Worm (Caenorhabditis elegans) whole organism, L2 larva: ENCODE results near the gene ets-4.

Experiments used
- C34F6.9 ChIP-seq: fragments of 150-350 bp; optimal IDR thresholded peaks from 2 replicates; lab custom pipeline; 2014; ENCODE audit warnings: missing biosample characterization, missing genetic modification characterization
- F13H6.1 ChIP-seq: sonication (generic microtip); optimal IDR thresholded peaks from 2 replicates; lab custom pipeline; 2016; ENCODE audit warnings: missing genetic modification characterization, missing compliant biosample characterization
- R02D3.7 ChIP-seq: fragments of 150-350 bp; optimal IDR thresholded peaks from 2 replicates; lab custom pipeline; 2014; ENCODE audit warnings: missing biosample characterization, missing genetic modification characterization
- Y55F3AM.14 ChIP-seq: fragments of 200-800 bp; sonication (Bioruptor generic); optimal IDR thresholded peaks from 2 replicates; lab custom pipeline; 2018; ENCODE audit warnings: mild to moderate bottlenecking, missing genetic modification characterization, missing compliant biosample characterization
- ZK546.5 ChIP-seq: sonication (generic microtip); optimal IDR thresholded peaks from 2 replicates; lab custom pipeline; 2017; ENCODE audit warnings: missing biosample characterization, missing genetic modification characterization
- alr-1 ChIP-seq: fragments of 150-350 bp; optimal IDR thresholded peaks from 2 replicates; lab custom pipeline; 2014; ENCODE audit warnings: missing biosample characterization, missing genetic modification characterization
- aly-2 ChIP-seq: fragments of 150-350 bp; optimal IDR thresholded peaks from 2 replicates; lab custom pipeline; 2014; ENCODE audit warnings: missing biosample characterization, missing genetic modification characterization
- ama-1 ChIP-seq: fragments of 150-350 bp; optimal IDR thresholded peaks from 2 replicates; lab custom pipeline; 2018; ENCODE audit warnings: inconsistent platforms
- blmp-1 ChIP-seq: sonication (generic microtip); optimal IDR thresholded peaks from 2 replicates; lab custom pipeline; 2017; ENCODE audit warnings: missing genetic modification characterization, mild to moderate bottlenecking, missing compliant biosample characterization, antibody characterized with exemption, moderate library complexity; ENCODE audit not compliant: insufficient read depth
- ceh-16 ChIP-seq: fragments of 150-350 bp; optimal IDR thresholded peaks from 2 replicates; lab custom pipeline; 2014; ENCODE audit warnings: missing biosample characterization, missing genetic modification characterization
- ceh-82 ChIP-seq: fragments of 150-350 bp; optimal IDR thresholded peaks from 2 replicates; lab custom pipeline; 2014; ENCODE audit warnings: missing biosample characterization, missing genetic modification characterization
- crh-2 ChIP-seq: sonication (generic microtip); optimal IDR thresholded peaks from 2 replicates; lab custom pipeline; 2017; ENCODE audit warnings: missing biosample characterization, missing genetic modification characterization
- dmd-4 ChIP-seq: sonication (generic microtip); optimal IDR thresholded peaks from 2 replicates; lab custom pipeline; 2017; ENCODE audit warnings: missing biosample characterization, missing genetic modification characterization
- egl-27 ChIP-seq: sonication (generic microtip); optimal IDR thresholded peaks from 3 replicates; lab custom pipeline; 2017; ENCODE audit warnings: missing biosample characterization, missing genetic modification reagents, missing genetic modification characterization
- elt-1 ChIP-seq: fragments of 150-350 bp; optimal IDR thresholded peaks from 2 replicates; lab custom pipeline; 2014; ENCODE audit warnings: missing biosample characterization, missing genetic modification characterization
- elt-3 ChIP-seq: sonication (generic microtip); optimal IDR thresholded peaks from 2 replicates; lab custom pipeline; 2017; ENCODE audit warnings: missing biosample characterization, missing genetic modification characterization
- fos-1 ChIP-seq: fragments of 150-350 bp; optimal IDR thresholded peaks from 2 replicates; lab custom pipeline; 2014; ENCODE audit warnings: missing biosample characterization, missing genetic modification characterization
- gmeb-1 ChIP-seq: fragments of 150-350 bp; optimal IDR thresholded peaks from 2 replicates; lab custom pipeline; 2014; ENCODE audit warnings: missing biosample characterization, missing genetic modification characterization
- lin-11 ChIP-seq: fragments of 150-350 bp; sonication (generic microtip); optimal IDR thresholded peaks from 2 replicates; lab custom pipeline; 2014; ENCODE audit warnings: missing biosample characterization, missing genetic modification characterization, inconsistent platforms, mixed read lengths
- lin-13 ChIP-seq: fragments of 150-350 bp; optimal IDR thresholded peaks from 2 replicates; lab custom pipeline; 2014; ENCODE audit warnings: missing biosample characterization, missing genetic modification reagents, missing genetic modification characterization
- lin-39 ChIP-seq: fragments of 150-350 bp; optimal IDR thresholded peaks from 2 replicates; lab custom pipeline; 2014; ENCODE audit warnings: missing biosample characterization, missing genetic modification reagents, missing genetic modification characterization
- lsy-2 ChIP-seq, 2 experiments: fragments of 150-350 bp in 1 of 2; sonication (generic microtip) in 1 of 2; optimal IDR thresholded peaks; 2 replicates each; lab custom pipeline; 2014 to 2017; ENCODE audit warnings: missing biosample characterization in 2 of 2, missing genetic modification characterization in 2 of 2
- mab-5 ChIP-seq: fragments of 150-350 bp; optimal IDR thresholded peaks from 2 replicates; lab custom pipeline; 2014; ENCODE audit warnings: missing biosample characterization, missing genetic modification characterization
- mbf-1 ChIP-seq: sonication (generic microtip); optimal IDR thresholded peaks from 2 replicates; lab custom pipeline; 2017; ENCODE audit warnings: missing biosample characterization, missing genetic modification characterization
- mdl-1 ChIP-seq, 2 experiments: fragments of 150-350 bp in 1 of 2; sonication (generic microtip) in 1 of 2; optimal IDR thresholded peaks; 2 replicates each; lab custom pipeline; 2017; ENCODE audit warnings: missing biosample characterization in 2 of 2, missing genetic modification characterization in 2 of 2
- nhr-10 ChIP-seq: sonication (generic microtip); optimal IDR thresholded peaks from 2 replicates; lab custom pipeline; 2017; ENCODE audit warnings: missing biosample characterization, missing genetic modification characterization
- nhr-11 ChIP-seq: fragments of 150-350 bp; optimal IDR thresholded peaks from 2 replicates; lab custom pipeline; 2014; ENCODE audit warnings: missing biosample characterization, missing genetic modification characterization
- nhr-12 ChIP-seq: fragments of 150-350 bp; optimal IDR thresholded peaks from 2 replicates; lab custom pipeline; 2014; ENCODE audit warnings: missing biosample characterization, missing genetic modification characterization
- nhr-129 ChIP-seq: fragments of 150-350 bp; optimal IDR thresholded peaks from 2 replicates; lab custom pipeline; 2014; ENCODE audit warnings: missing biosample characterization, missing genetic modification characterization
- nhr-21 ChIP-seq: fragments of 150-350 bp; optimal IDR thresholded peaks from 2 replicates; lab custom pipeline; 2014; ENCODE audit warnings: missing biosample characterization, missing genetic modification characterization
- nhr-23 ChIP-seq: fragments of 150-350 bp; optimal IDR thresholded peaks from 2 replicates; lab custom pipeline; 2014; ENCODE audit warnings: missing biosample characterization, missing genetic modification reagents, missing genetic modification characterization
- nhr-237 ChIP-seq: fragments of 150-350 bp; optimal IDR thresholded peaks from 2 replicates; lab custom pipeline; 2014; ENCODE audit warnings: missing biosample characterization, missing genetic modification characterization
- nhr-25 ChIP-seq: fragments of 150-350 bp; sonication (generic microtip); optimal IDR thresholded peaks from 3 replicates; lab custom pipeline; 2014; ENCODE audit warnings: missing biosample characterization, missing genetic modification characterization
- nhr-6 ChIP-seq: fragments of 150-350 bp; optimal IDR thresholded peaks from 2 replicates; lab custom pipeline; 2014; ENCODE audit warnings: missing biosample characterization, missing genetic modification characterization
- nhr-77 ChIP-seq: fragments of 150-350 bp; optimal IDR thresholded peaks from 2 replicates; lab custom pipeline; 2014; ENCODE audit warnings: missing biosample characterization, missing genetic modification characterization
- peb-1 ChIP-seq: fragments of 150-350 bp; optimal IDR thresholded peaks from 2 replicates; lab custom pipeline; 2014; ENCODE audit warnings: missing biosample characterization, missing genetic modification characterization
- sem-4 ChIP-seq: fragments of 150-350 bp; optimal IDR thresholded peaks from 2 replicates; lab custom pipeline; 2014; ENCODE audit warnings: missing biosample characterization, missing genetic modification reagents, missing genetic modification characterization
- skn-1 ChIP-seq: sonication (generic microtip); optimal IDR thresholded peaks from 2 replicates; lab custom pipeline; 2017; ENCODE audit warnings: missing biosample characterization, missing genetic modification characterization
- sma-3 ChIP-seq: sonication (generic microtip); optimal IDR thresholded peaks from 2 replicates; lab custom pipeline; 2016; ENCODE audit warnings: missing genetic modification reagents, missing genetic modification characterization, missing compliant biosample characterization
- sma-9 ChIP-seq, 2 experiments: fragments of 150-350 bp in 1 of 2; sonication (generic microtip) in 1 of 2; optimal IDR thresholded peaks; 2 replicates each; lab custom pipeline; 2014 to 2016; ENCODE audit warnings: missing genetic modification characterization in 2 of 2, mild to moderate bottlenecking in 1 of 2, missing biosample characterization in 1 of 2, missing compliant biosample characterization in 1 of 2, missing genetic modification reagents in 1 of 2, moderate library complexity in 1 of 2
- snpc-4 ChIP-seq: fragments of 150-350 bp; optimal IDR thresholded peaks from 2 replicates; lab custom pipeline; 2014; ENCODE audit warnings: missing biosample characterization, missing genetic modification characterization
- unc-39 ChIP-seq: fragments of 150-350 bp; optimal IDR thresholded peaks from 2 replicates; lab custom pipeline; 2014; ENCODE audit warnings: missing biosample characterization, missing genetic modification characterization
- unc-55 ChIP-seq: fragments of 150-350 bp; sonication (generic microtip); optimal IDR thresholded peaks from 3 replicates; lab custom pipeline; 2014; ENCODE audit warnings: missing biosample characterization, missing genetic modification reagents, missing genetic modification characterization
- unc-62 ChIP-seq: fragments of 150-350 bp; optimal IDR thresholded peaks from 2 replicates; lab custom pipeline; 2014; ENCODE audit warnings: missing biosample characterization, missing genetic modification reagents, missing genetic modification characterization
- zag-1 ChIP-seq: fragments of 150-350 bp; optimal IDR thresholded peaks from 2 replicates; lab custom pipeline; 2014; ENCODE audit warnings: missing biosample characterization, missing genetic modification characterization
- ztf-1 ChIP-seq: fragments of 200-800 bp; sonication (Bioruptor generic); conservative IDR thresholded peaks from 2 replicates; pipeline ENCODE4 v1.3.6; 2022; ENCODE audit warnings: missing genetic modification characterization, missing compliant biosample characterization
- ztf-11 ChIP-seq: sonication (generic microtip); optimal IDR thresholded peaks from 2 replicates; lab custom pipeline; 2017; ENCODE audit warnings: missing biosample characterization, missing genetic modification characterization
- ztf-4 ChIP-seq: fragments of 150-350 bp; optimal IDR thresholded peaks from 2 replicates; lab custom pipeline; 2014; ENCODE audit warnings: missing biosample characterization, missing genetic modification characterization

Gene ets-4

DNA sequence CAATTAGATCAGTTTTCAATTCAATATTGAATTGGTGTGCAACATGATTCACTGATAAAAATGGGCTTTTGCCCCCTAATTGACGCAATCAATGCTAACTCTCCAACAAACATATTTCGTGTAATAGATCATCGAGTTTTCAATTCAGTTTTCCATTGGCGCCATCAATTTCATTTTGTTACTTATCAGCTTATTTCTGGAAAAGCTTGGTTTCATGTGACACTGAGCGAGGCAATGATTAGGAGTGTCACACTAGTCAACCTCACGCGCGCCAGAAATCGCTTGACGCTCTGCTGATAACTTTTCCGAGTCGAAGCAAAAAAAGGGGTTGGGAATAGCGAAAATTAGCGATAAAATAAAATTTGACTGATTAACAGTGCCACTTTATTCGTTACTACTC, at the start of gene ets-4:
Gene ets-4 (plus strand): TSS at position 347 of the 400 bp plus-strand sequence.
- TF ChIP-seq unc-62 (GFP tag; lab: Kevin White, UChicago) (no peak), sma-3 (peak; percentile 23), sma-9 (GFP tag; optimal IDR thresholded peaks at IDR 0.05; lab: Kevin White, UChicago) (peak; percentile 8), sma-9 (tag; optimal IDR thresholded peaks at IDR 0.05; lab: Kevin White, UChicago) (no peak), ztf-1 (GFP tag; lab: Robert Waterston, UW) (no peak), skn-1 (tag; lab: Kevin White, UChicago) (peak; percentile 18), elt-1 (tag; lab: Kevin White, UChicago) (no peak), alr-1 (tag; lab: Kevin White, UChicago) (no peak), lsy-2 (tag; optimal IDR thresholded peaks at IDR 0.05; lab: Kevin White, UChicago) (no peak), C34F6.9 (no peak), F13H6.1 (tag; lab: Kevin White, UChicago) (peak; percentile 56), nhr-10 (tag; lab: Kevin White, UChicago) (no peak), nhr-129 (tag; lab: Kevin White, UChicago) (no peak), egl-27 (no peak), mbf-1 (tag; lab: Kevin White, UChicago) (no peak), fos-1 (peak; percentile 65), ZK546.5 (tag; lab: Kevin White, UChicago) (no peak), aly-2 (no peak), crh-2 (tag; lab: Kevin White, UChicago) (peak; percentile 27), elt-3 (tag; lab: Kevin White, UChicago) (no peak), nhr-23 (tag; lab: Kevin White, UChicago) (no peak), nhr-77 (tag; lab: Kevin White, UChicago) (no peak), mab-5 (tag; lab: Kevin White, UChicago) (no peak), dmd-4 (tag; lab: Kevin White, UChicago) (no peak), ztf-4 (tag; lab: Kevin White, UChicago) (no peak), unc-39 (no peak), mdl-1 (tag; optimal IDR thresholded peaks at IDR 0.05; lab: Kevin White, UChicago) (no peak), lin-11 (tag; lab: Kevin White, UChicago) (no peak), zag-1 (no peak), peb-1 (tag; lab: Kevin White, UChicago) (no peak), ztf-11 (no peak), snpc-4 (tag; lab: Kevin White, UChicago) (no peak), ceh-82 (tag; lab: Kevin White, UChicago) (no peak), nhr-6 (no peak), Y55F3AM.14 (no peak), lin-39 (tag; lab: Kevin White, UChicago) (no peak), gmeb-1 (tag; lab: Kevin White, UChicago) (peak; percentile 62), sem-4 (no peak), nhr-25 (tag; lab: Kevin White, UChicago) (no peak), nhr-237 (tag; lab: Kevin White, UChicago) (no peak), ceh-16 (tag; lab: Kevin White, UChicago) (no peak), ama-1 (lab: Kevin White, UChicago) (no peak), unc-55 (no peak), nhr-11 (tag; lab: Kevin White, UChicago) (no peak), lin-13 (no peak), R02D3.7 (tag; lab: Kevin White, UChicago) (no peak), blmp-1 (tag; lab: Kevin White, UChicago) (no peak), nhr-21 (tag; lab: Kevin White, UChicago) (no peak), nhr-12 (tag; lab: Kevin White, UChicago) (no peak)
- TF ChIP-seq, all 48 proteins: peak for 7
